Worm (Caenorhabditis elegans): Measurements from ENCODE around the gene F11C7.7.

Gene F11C7.7

ce11 chrX:17392182-17392581 is 6.2 kb upstream of the F11C7.7 start (continued):
- TF ChIP-seq nhr-47 (tag; optimal IDR thresholded peaks at IDR 0.05) (peak; percentile 78), lin-14 (GFP tag; optimal IDR thresholded peaks at IDR 0.05) (peak; percentile 95), zag-1 (tag; optimal IDR thresholded peaks at IDR 0.05) (no peak), elt-3 (tag; optimal IDR thresholded peaks at IDR 0.05) (peak in 3 of 6 experiments; percentile 19 to 38 (median 25)), lin-13 (GFP tag; optimal IDR thresholded peaks at IDR 0.05) (peak; percentile 37), fkh-10 (GFP tag; optimal IDR thresholded peaks at IDR 0.05) (no peak), pax-3 (tag; optimal IDR thresholded peaks at IDR 0.05) (no peak), fos-1 (tag; optimal IDR thresholded peaks at IDR 0.05) (peak; percentile 11), jun-1 (tag; optimal IDR thresholded peaks at IDR 0.05) (peak; percentile 22), ztf-11 (tag; optimal IDR thresholded peaks at IDR 0.05) (no peak), lin-15B (tag; optimal IDR thresholded peaks at IDR 0.05) (peak; percentile 54), efl-1 (optimal IDR thresholded peaks at IDR 0.05) (peak; percentile 54 to 56), efl-1 (GFP tag; optimal IDR thresholded peaks at IDR 0.05 in 1 of 2) (peak; percentile 40 to 83), unc-98 (GFP tag; IDR thresholded peaks at IDR 0.05) (no peak), ceh-88 (GFP tag; IDR thresholded peaks at IDR 0.05) (no peak; the same call in 1 of the 2 replicates), unc-86 (tag; optimal IDR thresholded peaks at IDR 0.05) (peak; percentile 36), hlh-4 (tag; optimal IDR thresholded peaks at IDR 0.05) (no peak), ama-1 (optimal IDR thresholded peaks at IDR 0.05) (no peak), nhr-28 (tag; optimal IDR thresholded peaks at IDR 0.05) (no peak), hlh-17 (GFP tag; optimal IDR thresholded peaks at IDR 0.05; ENCODE audit: borderline replicate concordance) (no peak), grh-1 (GFP tag; IDR thresholded peaks at IDR 0.05) (no peak), hpl-2 (GFP tag; optimal IDR thresholded peaks at IDR 0.05) (no peak), tlp-1 (tag; optimal IDR thresholded peaks at IDR 0.05) (no peak), vab-15 (tag; optimal IDR thresholded peaks at IDR 0.05) (no peak), aly-2 (tag; optimal IDR thresholded peaks at IDR 0.05) (no peak), nhr-11 (tag; optimal IDR thresholded peaks at IDR 0.05) (no peak), nhr-12 (tag; optimal IDR thresholded peaks at IDR 0.05) (no peak), nhr-19 (GFP tag; conservative IDR thresholded peaks at IDR 0.05) (peak; percentile 57), mep-1 (tag; optimal IDR thresholded peaks at IDR 0.05) (peak; percentile 79), nhr-71 (tag; optimal IDR thresholded peaks at IDR 0.05) (peak; percentile 84), egl-13 (tag; optimal IDR thresholded peaks at IDR 0.05) (peak; percentile 17), dpl-1 (GFP tag; optimal IDR thresholded peaks at IDR 0.05) (peak; percentile 30 to 62 (median 43)), zip-4 (GFP tag; optimal IDR thresholded peaks at IDR 0.05) (no peak), mdl-1 (tag; optimal IDR thresholded peaks at IDR 0.05) (peak in 1 of 2 experiments; percentile 56), nhr-76 (tag; optimal IDR thresholded peaks at IDR 0.05) (no peak), mab-9 (GFP tag; IDR thresholded peaks at IDR 0.05) (no peak), irx-1 (tag; optimal IDR thresholded peaks at IDR 0.05) (peak; percentile 16), nhr-77 (tag; optimal IDR thresholded peaks at IDR 0.05) (no peak), unc-130 (tag; optimal IDR thresholded peaks at IDR 0.05) (peak; percentile 92), nhr-84 (tag; optimal IDR thresholded peaks at IDR 0.05) (no peak)

DNA sequence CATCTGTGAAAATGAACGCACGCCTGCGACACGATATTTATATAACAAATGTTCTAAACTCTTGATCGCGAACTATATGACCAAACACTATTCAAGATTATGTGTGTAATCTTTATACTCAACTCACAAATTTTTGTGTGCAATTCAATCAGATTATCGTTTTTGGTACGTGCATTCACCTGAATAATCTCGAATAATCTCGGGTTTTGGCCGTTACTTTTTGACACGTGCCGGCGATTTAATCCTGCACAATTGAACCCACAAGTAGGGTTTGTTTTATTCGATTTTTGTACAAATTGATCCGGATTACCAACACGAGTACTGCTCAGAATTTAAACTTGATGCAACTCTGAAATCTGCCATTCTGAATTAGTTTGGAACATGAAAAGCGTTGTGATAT is 1.9 kb upstream of the F11C7.7 start, which contains the start of the genes vap-1 and F11C7.2:
Gene vap-1, minus strand, starts transcription at position 101 of the 400 bp plus-strand sequence.
Gene F11C7.2, plus strand, starts transcription at position 359 of the 400 bp plus-strand sequence.
- TF ChIP-seq fkh-8 (tag; optimal IDR thresholded peaks at IDR 0.05) (no peak), efl-1 (optimal IDR thresholded peaks at IDR 0.05) (no peak), efl-1 (GFP tag; optimal IDR thresholded peaks at IDR 0.05 in 1 of 2) (peak in 1 of 2 experiments; percentile 24), snu-23 (GFP tag; optimal IDR thresholded peaks at IDR 0.05) (peak; percentile 24)

DNA sequence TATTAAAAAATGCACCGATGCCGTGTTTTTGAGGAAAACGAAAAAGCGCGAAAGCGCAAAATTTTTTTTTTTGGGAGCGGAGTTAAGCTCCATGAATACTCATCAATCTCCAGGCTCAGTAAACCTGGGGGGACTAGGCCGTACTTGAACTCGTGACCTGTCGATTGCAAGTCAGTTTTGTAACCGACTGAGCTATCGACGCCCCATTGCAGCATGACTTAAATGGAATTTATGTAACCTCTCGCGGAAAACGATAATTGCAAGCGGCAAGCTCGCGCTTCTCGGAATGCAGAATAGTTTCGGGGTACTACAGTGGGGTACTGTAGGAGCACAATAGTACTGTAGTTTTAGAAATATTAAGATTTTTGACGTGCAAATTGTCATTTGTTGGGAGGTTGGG is 2.0 kb downstream of the F11C7.7 start:
- no peak for TF ChIP-seq snpc-4 (tag; optimal IDR thresholded peaks at IDR 0.05)
- TF ChIP-seq elt-3 (tag; optimal IDR thresholded peaks at IDR 0.05) = no peak
- no peak for TF ChIP-seq isw-1 (GFP tag; IDR thresholded peaks at IDR 0.05)

All from whole organism, L1 larva.